Fruit fly (Drosophila melanogaster) whole organism, wandering third instar larva: ENCODE measurements around the gene Cisd2.

Experiments used
- Abd-B ChIP-seq: fragments of >200 bp; optimal IDR thresholded peaks from 2 replicates; lab custom pipeline; 2017; ENCODE audit warnings: missing biosample characterization, missing genetic modification characterization
- CG32264 ChIP-seq: fragments of 200-800 bp; sonication (Bioruptor generic); optimal IDR thresholded peaks from 2 replicates; lab custom pipeline; 2016; ENCODE audit warnings: missing biosample characterization, missing genetic modification characterization
- CG9705 ChIP-seq: fragments of 200-800 bp; sonication (Bioruptor generic); optimal IDR thresholded peaks from 2 replicates; lab custom pipeline; 2018; ENCODE audit warnings: missing biosample characterization, mild to moderate bottlenecking, missing genetic modification characterization
- CrebA ChIP-seq: fragments of 200-800 bp; sonication (Bioruptor generic); optimal IDR thresholded peaks from 2 replicates; lab custom pipeline; 2016; ENCODE audit warnings: missing biosample characterization, mild to moderate bottlenecking, missing genetic modification characterization, borderline replicate concordance
- Dfd ChIP-seq: fragments of >200 bp; optimal IDR thresholded peaks from 2 replicates; lab custom pipeline; 2017; ENCODE audit warnings: missing biosample characterization, missing genetic modification characterization
- Dif ChIP-seq: fragments of 200-275, 200-300 bp; sonication (Bioruptor generic); optimal IDR thresholded peaks from 2 replicates; lab custom pipeline; 2018; ENCODE audit warnings: missing biosample characterization, missing genetic modification characterization; ENCODE audit not compliant: partially characterized antibody
- GATAd ChIP-seq: sonication (Bioruptor generic); optimal IDR thresholded peaks from 2 replicates; lab custom pipeline; 2016; ENCODE audit warnings: missing biosample characterization, missing genetic modification characterization
- HLH106 ChIP-seq: fragments of 200-800 bp; optimal IDR thresholded peaks from 3 replicates; lab custom pipeline; 2019; ENCODE audit warnings: missing biosample characterization, mild to moderate bottlenecking, missing genetic modification characterization, moderate library complexity
- Hnf4 ChIP-seq: fragments of 200-800 bp; sonication (Bioruptor generic); optimal IDR thresholded peaks from 2 replicates; lab custom pipeline; 2016; ENCODE audit warnings: missing biosample characterization, mild to moderate bottlenecking, missing genetic modification characterization
- Hr83 ChIP-seq: fragments of 200-300 bp; sonication (Bioruptor generic); optimal IDR thresholded peaks from 2 replicates; lab custom pipeline; 2016; ENCODE audit warnings: missing biosample characterization, mild to moderate bottlenecking, missing genetic modification characterization, moderate library complexity; ENCODE audit not compliant: poor library complexity, severe bottlenecking
- Jra ChIP-seq: sonication (Bioruptor generic); optimal IDR thresholded peaks from 2 replicates; lab custom pipeline; 2016; ENCODE audit warnings: missing biosample characterization, missing genetic modification characterization
- Mio ChIP-seq: sonication (Bioruptor generic); optimal IDR thresholded peaks from 2 replicates; lab custom pipeline; 2016; ENCODE audit warnings: missing biosample characterization, missing genetic modification characterization
- Myc ChIP-seq: fragments of >200 bp; optimal IDR thresholded peaks from 2 replicates; lab custom pipeline; 2017
- N ChIP-seq: fragments of >200 bp; optimal IDR thresholded peaks from 2 replicates; lab custom pipeline; 2018; ENCODE audit warnings: missing biosample characterization, missing external identifiers, missing genetic modification characterization
- OdsH ChIP-seq: fragments of 200-800 bp; sonication (Bioruptor generic); optimal IDR thresholded peaks from 2 replicates; lab custom pipeline; 2016; ENCODE audit warnings: missing biosample characterization, mild to moderate bottlenecking, missing genetic modification characterization
- Rel ChIP-seq, 2 experiments: fragments of 200-800 bp; sonication (Bioruptor generic) in 1 of 2; optimal IDR thresholded peaks; 2 replicates in 1 of 2; 3 replicates in 1 of 2; lab custom pipeline; 2016 to 2019; ENCODE audit warnings: mild to moderate bottlenecking in 2 of 2, missing biosample characterization in 2 of 2, missing genetic modification characterization in 2 of 2, moderate library complexity in 1 of 2
- Sp1 ChIP-seq: fragments of 200-800 bp; sonication (Bioruptor generic); optimal IDR thresholded peaks from 3 replicates; lab custom pipeline; 2019; ENCODE audit warnings: missing biosample characterization, mild to moderate bottlenecking, missing genetic modification characterization, moderate library complexity
- Vsx2 ChIP-seq: fragments of 200-300, 225-300 bp; sonication (Bioruptor generic); optimal IDR thresholded peaks from 2 replicates; lab custom pipeline; 2018; ENCODE audit warnings: missing biosample characterization, missing genetic modification characterization; ENCODE audit not compliant: partially characterized antibody
- br ChIP-seq: fragments of 200-800 bp; sonication (Bioruptor generic); optimal IDR thresholded peaks from 2 replicates; lab custom pipeline; 2016; ENCODE audit warnings: missing biosample characterization, missing genetic modification characterization
- brk ChIP-seq: fragments of 200-800 bp; sonication (Bioruptor generic); optimal IDR thresholded peaks from 2 replicates; lab custom pipeline; 2016; ENCODE audit warnings: missing biosample characterization, mild to moderate bottlenecking, missing genetic modification characterization
- dl ChIP-seq, 2 experiments: fragments of 175-275, 200-275 bp in 1 of 2; fragments of 200-275 bp in 1 of 2; sonication (Bioruptor generic); optimal IDR thresholded peaks; lab custom pipeline; 2018; ENCODE audit warnings: mild to moderate bottlenecking in 2 of 2, missing biosample characterization in 2 of 2, missing genetic modification characterization in 2 of 2, moderate library complexity in 2 of 2; ENCODE audit not compliant: partially characterized antibody in 2 of 2, insufficient read depth in 1 of 2
- dmrt93B ChIP-seq: fragments of 200-800 bp; sonication (Bioruptor generic); optimal IDR thresholded peaks from 2 replicates; lab custom pipeline; 2018; ENCODE audit warnings: missing biosample characterization, mild to moderate bottlenecking, missing genetic modification characterization
- dsf ChIP-seq: sonication (Bioruptor generic); optimal IDR thresholded peaks from 2 replicates; lab custom pipeline; 2016; ENCODE audit warnings: missing biosample characterization, missing genetic modification characterization, borderline replicate concordance
- ey ChIP-seq: fragments of 200-800 bp; sonication (Bioruptor generic); optimal IDR thresholded peaks from 2 replicates; lab custom pipeline; 2016; ENCODE audit warnings: missing biosample characterization, missing genetic modification characterization
- foxo ChIP-seq, 2 experiments: fragments of 200-800 bp; sonication (Bioruptor generic); optimal IDR thresholded peaks; 2 replicates in 1 of 2; 3 replicates in 1 of 2; lab custom pipeline; 2016 to 2017; ENCODE audit warnings: missing biosample characterization in 2 of 2, missing genetic modification characterization in 2 of 2
- fru ChIP-seq: fragments of 200-800 bp; sonication (Bioruptor generic); optimal IDR thresholded peaks from 3 replicates; lab custom pipeline; 2016; ENCODE audit warnings: missing biosample characterization, mild to moderate bottlenecking, missing genetic modification characterization
- h ChIP-seq: fragments of 200-800 bp; sonication (Bioruptor generic); optimal IDR thresholded peaks from 3 replicates; lab custom pipeline; 2016; ENCODE audit warnings: missing biosample characterization, mild to moderate bottlenecking, missing genetic modification characterization
- jim ChIP-seq: fragments of 175-275, 200-325 bp; sonication (Bioruptor generic); optimal IDR thresholded peaks from 2 replicates; lab custom pipeline; 2016; ENCODE audit warnings: missing biosample characterization, mild to moderate bottlenecking, missing genetic modification characterization
- lola ChIP-seq: fragments of >200 bp; optimal IDR thresholded peaks from 2 replicates; lab custom pipeline; 2017; ENCODE audit warnings: missing biosample characterization, missing genetic modification characterization
- pan ChIP-seq: fragments of >200 bp; optimal IDR thresholded peaks from 2 replicates; lab custom pipeline; 2017
- psq ChIP-seq: fragments of 200-800 bp; sonication (Bioruptor generic); optimal IDR thresholded peaks from 3 replicates; lab custom pipeline; 2017; ENCODE audit warnings: missing biosample characterization, mild to moderate bottlenecking, missing genetic modification characterization, moderate library complexity
- rgr ChIP-seq: fragments of 200-800 bp; sonication (Bioruptor generic); optimal IDR thresholded peaks from 3 replicates; lab custom pipeline; 2016; ENCODE audit warnings: missing biosample characterization, mild to moderate bottlenecking, missing genetic modification characterization
- sage ChIP-seq: fragments of 200-800 bp; sonication (Bioruptor generic); optimal IDR thresholded peaks from 2 replicates; lab custom pipeline; 2016; ENCODE audit warnings: missing biosample characterization, mild to moderate bottlenecking, missing genetic modification characterization
- sv ChIP-seq: fragments of 200-800 bp; sonication (Bioruptor generic); optimal IDR thresholded peaks from 3 replicates; lab custom pipeline; 2016; ENCODE audit warnings: missing biosample characterization, missing genetic modification characterization
- tai ChIP-seq: sonication (Bioruptor generic); optimal IDR thresholded peaks from 2 replicates; lab custom pipeline; 2016; ENCODE audit warnings: missing biosample characterization, missing genetic modification characterization
- usp ChIP-seq: fragments of >200 bp; optimal IDR thresholded peaks from 2 replicates; lab custom pipeline; 2017; ENCODE audit warnings: missing biosample characterization, missing genetic modification characterization
- woc ChIP-seq: sonication (Bioruptor generic); optimal IDR thresholded peaks from 2 replicates; lab custom pipeline; 2016; ENCODE audit warnings: missing biosample characterization, mild to moderate bottlenecking, missing genetic modification characterization

The Cisd2 gene

dm6 chr3R:29266607-29267006 is 43.4 kb upstream of the Cisd2 start:
- TF ChIP-seq tai (GFP tag; lab: Kevin White, UChicago), result no peak
- no peak for TF ChIP-seq br (GFP tag; lab: Kevin White, UChicago)
- TF ChIP-seq Vsx2, result no peak
- TF ChIP-seq dsf, result no peak
- TF ChIP-seq lola, result no peak
- TF ChIP-seq Myc (lab: Kevin White, UChicago), result no peak
- no peak for TF ChIP-seq CG32264 (GFP tag; lab: Kevin White, UChicago)
- no peak for TF ChIP-seq Abd-B (GFP tag; lab: Kevin White, UChicago)
- TF ChIP-seq ey, result no peak
- no peak for TF ChIP-seq usp
- no peak for TF ChIP-seq Rel (GFP tag; optimal IDR thresholded peaks at IDR 0.05; lab: Kevin White, UChicago)
- no peak for TF ChIP-seq Rel (tag; optimal IDR thresholded peaks at IDR 0.05; lab: Kevin White, UChicago)
- TF ChIP-seq CG9705 (GFP tag; lab: Kevin White, UChicago), result no peak
- no peak for TF ChIP-seq Sp1 (GFP tag; lab: Kevin White, UChicago)
- TF ChIP-seq Dfd, result no peak
- TF ChIP-seq rgr (GFP tag; lab: Kevin White, UChicago), result no peak
- no peak for TF ChIP-seq jim
- TF ChIP-seq Dif (GFP tag; lab: Kevin White, UChicago), result no peak
- no peak for TF ChIP-seq psq (GFP tag; lab: Kevin White, UChicago)

- TF ChIP-seq Myc (lab: Kevin White, UChicago) (no peak), CrebA (no peak), Dfd (no peak), dmrt93B (GFP tag; lab: Kevin White, UChicago) (no peak), CG32264 (GFP tag; lab: Kevin White, UChicago) (no peak), brk (GFP tag; lab: Kevin White, UChicago) (no peak), jim (no peak), CG9705 (GFP tag; lab: Kevin White, UChicago) (no peak), ey (no peak), Abd-B (GFP tag; lab: Kevin White, UChicago) (no peak), Dif (GFP tag; lab: Kevin White, UChicago) (no peak), Sp1 (GFP tag; lab: Kevin White, UChicago) (peak; percentile 4), br (GFP tag; lab: Kevin White, UChicago) (no peak), sv (GFP tag; lab: Kevin White, UChicago) (no peak), psq (GFP tag; lab: Kevin White, UChicago) (no peak), foxo (GFP tag; optimal IDR thresholded peaks at IDR 0.05; lab: Kevin White, UChicago) (peak in 1 of 2 experiments; percentile 6), Jra (GFP tag; lab: Kevin White, UChicago) (no peak), dsf (no peak), woc (peak; percentile 11), tai (GFP tag; lab: Kevin White, UChicago) (no peak), Rel (GFP tag; optimal IDR thresholded peaks at IDR 0.05; lab: Kevin White, UChicago) (no peak), Rel (tag; optimal IDR thresholded peaks at IDR 0.05; lab: Kevin White, UChicago) (no peak), Mio (GFP tag; lab: Kevin White, UChicago) (no peak), N (GFP tag; lab: Kevin White, UChicago) (no peak), GATAd (GFP tag; lab: Kevin White, UChicago) (no peak), h (GFP tag; lab: Kevin White, UChicago) (no peak), Hr83 (GFP tag; lab: Kevin White, UChicago) (no peak), Vsx2 (no peak), dl (GFP tag; optimal IDR thresholded peaks at IDR 0.05; lab: Kevin White, UChicago; ENCODE audit: insufficient read depth in 1 of 2, partially characterized antibody in 2 of 2) (no peak), HLH106 (tag; lab: Kevin White, UChicago) (peak; percentile 13), lola (no peak), rgr (GFP tag; lab: Kevin White, UChicago) (no peak), fru (GFP tag; lab: Kevin White, UChicago) (peak; percentile 12), sage (GFP tag; lab: Kevin White, UChicago) (no peak), pan (lab: Kevin White, UChicago) (no peak), Hnf4 (GFP tag; lab: Kevin White, UChicago) (no peak)
Observed at dm6 chr3R:29265075-29265474, 41.8 kb upstream of the Cisd2 start.

- TF ChIP-seq woc (no peak), ey (no peak), OdsH (no peak), CrebA (no peak), GATAd (GFP tag; lab: Kevin White, UChicago) (no peak), Dif (GFP tag; lab: Kevin White, UChicago) (no peak), sv (GFP tag; lab: Kevin White, UChicago) (no peak), dmrt93B (GFP tag; lab: Kevin White, UChicago) (no peak), h (GFP tag; lab: Kevin White, UChicago) (no peak), sage (GFP tag; lab: Kevin White, UChicago) (no peak), Hnf4 (GFP tag; lab: Kevin White, UChicago) (no peak)
Observed at dm6 chr3R:29263264-29263663, 40.0 kb upstream of the Cisd2 start.
